Worm (Caenorhabditis elegans): ENCODE measurements around the gene F35D11.3.

F35D11.3 gene

DNA sequence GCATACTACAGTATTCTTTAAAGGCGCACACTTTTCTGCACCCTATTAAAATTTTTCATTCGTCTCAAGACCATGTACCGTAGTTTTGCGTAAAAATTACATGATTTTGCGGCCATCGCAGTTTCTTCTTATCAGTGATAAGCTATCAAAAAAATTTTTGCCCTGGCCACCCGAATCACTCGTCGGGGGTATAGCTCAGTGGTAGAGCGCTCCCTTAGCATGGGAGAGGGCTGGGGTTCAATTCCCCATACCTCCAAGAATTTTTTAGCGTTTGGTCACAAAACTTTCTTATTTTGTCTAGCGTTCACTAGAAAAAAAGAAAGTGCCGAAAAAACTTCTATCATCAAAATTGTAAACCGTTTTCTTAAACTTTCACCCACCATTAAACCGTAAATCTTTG, 43.0 kb upstream of the F35D11.3 start:
- TF ChIP-seq egl-44 (GFP tag; IDR thresholded peaks at IDR 0.05) (0 out of 2 replicates have a peak, but pooled peaks have one; percentile 22), nfya-2 (GFP tag; IDR thresholded peaks at IDR 0.05) (no peak), ztf-18 (tag; optimal IDR thresholded peaks at IDR 0.05) (peak; percentile 25), let-607 (tag; optimal IDR thresholded peaks at IDR 0.05) (no peak), repo-1 (tag; optimal IDR thresholded peaks at IDR 0.05) (peak; percentile 23), F22D6.2 (tag; optimal IDR thresholded peaks at IDR 0.05) (no peak), C06A6.2 (GFP tag; conservative IDR thresholded peaks at IDR 0.05) (no peak), B0261.1 (tag; optimal IDR thresholded peaks at IDR 0.05) (peak; percentile 73), F33H1.4 (GFP tag; IDR thresholded peaks at IDR 0.05) (peak; percentile 45), snpc-1.3 (tag; optimal IDR thresholded peaks at IDR 0.05; ENCODE audit: insufficient read depth) (peak; percentile 16), unc-130 (GFP tag; optimal IDR thresholded peaks at IDR 0.05) (no peak), B0336.3 (GFP tag; IDR thresholded peaks at IDR 0.05) (0 out of 2 replicates have a peak, but pooled peaks have one; percentile 22), tlf-1 (GFP tag; optimal IDR thresholded peaks at IDR 0.05) (no peak), unc-62 (GFP tag; optimal IDR thresholded peaks at IDR 0.05) (no peak), tbp1 (GFP tag; optimal IDR thresholded peaks at IDR 0.05) (peak; percentile 87), madf-6 (GFP tag; IDR thresholded peaks at IDR 0.05) (peak; percentile 42; the same call in 1 of the 2 replicates), lsl-1 (GFP tag; optimal IDR thresholded peaks at IDR 0.05) (peak; percentile 58), xnd-1 (tag; optimal IDR thresholded peaks at IDR 0.05) (peak; percentile 17), F39B2.1 (GFP tag; IDR thresholded peaks at IDR 0.05) (no peak), dpl-1 (GFP tag; optimal IDR thresholded peaks at IDR 0.05) (no peak), gei-17 (GFP tag; optimal IDR thresholded peaks at IDR 0.05) (no peak), ceh-100 (GFP tag; IDR thresholded peaks at IDR 0.05) (0 out of 2 replicates have a peak, but pooled peaks have one; percentile 18), him-1 (tag; optimal IDR thresholded peaks at IDR 0.05) (no peak), dpff-1 (tag; optimal IDR thresholded peaks at IDR 0.05) (no peak), B0035.1 (tag; optimal IDR thresholded peaks at IDR 0.05) (no peak), sea-2 (GFP tag; IDR thresholded peaks at IDR 0.05) (no peak), attf-5 (GFP tag; optimal IDR thresholded peaks at IDR 0.05) (peak; percentile 7), F10E7.11 (tag; optimal IDR thresholded peaks at IDR 0.05) (no peak), nhr-80 (tag; optimal IDR thresholded peaks at IDR 0.05) (peak; percentile 36), nfyb-1 (GFP tag; IDR thresholded peaks at IDR 0.05) (peak; percentile 59; the same call in 1 of the 2 replicates), madf-3 (GFP tag; IDR thresholded peaks at IDR 0.05) (no peak), nhr-90 (tag; optimal IDR thresholded peaks at IDR 0.05) (peak; percentile 46), B0019.2 (GFP tag; conservative IDR thresholded peaks at IDR 0.05) (no peak), hrde-1 (tag; optimal IDR thresholded peaks at IDR 0.05; ENCODE audit: borderline replicate concordance) (no peak), ama-1 (optimal IDR thresholded peaks at IDR 0.05) (no peak), ama-1 (GFP tag; optimal IDR thresholded peaks at IDR 0.05) (peak in 1 of 2 experiments; percentile 12), ceh-91 (GFP tag; IDR thresholded peaks at IDR 0.05) (0 out of 2 replicates have a peak, but pooled peaks have one; percentile 27), Y56A3A.18 (GFP tag; IDR thresholded peaks at IDR 0.05) (peak; percentile 33; the same call in 1 of the 2 replicates), die-1 (tag; optimal IDR thresholded peaks at IDR 0.05) (peak; percentile 67), nhr-120 (GFP tag; IDR thresholded peaks at IDR 0.05) (no peak), lin-26 (GFP tag; IDR thresholded peaks at IDR 0.05) (peak; percentile 77), rpc-1 (optimal IDR thresholded peaks at IDR 0.05) (peak; percentile 55), rpc-1 (tag; optimal IDR thresholded peaks at IDR 0.05) (peak; percentile 82), dox-1 (GFP tag; IDR thresholded peaks at IDR 0.05) (peak; percentile 25; the same call in 1 of the 2 replicates), cebp-1 (GFP tag; IDR thresholded peaks at IDR 0.05) (no peak), cebp-1 (tag; optimal IDR thresholded peaks at IDR 0.05) (no peak), bed-1 (GFP tag; IDR thresholded peaks at IDR 0.05) (no peak), lsy-27 (tag; optimal IDR thresholded peaks at IDR 0.05; ENCODE audit: borderline replicate concordance, insufficient read depth) (no peak), snpc-3.4 (tag; optimal IDR thresholded peaks at IDR 0.05) (peak; percentile 51)
